Fruit fly (Drosophila melanogaster) whole organism, embryonic: Measurements from ENCODE around the gene CG16790.
A peak's percentile ranks its signal among the peaks of the same experiment; 100 is the strongest.

Experiments
- ATbp ChIP-seq: fragments of 200-800 bp; sonication (Bioruptor generic); optimal IDR thresholded peaks from 2 replicates; lab custom pipeline; 2017; ENCODE audit warnings: missing biosample characterization, mild to moderate bottlenecking, missing genetic modification characterization, missing genetic modification reagents
- Adf1 ChIP-seq: fragments of 200-800 bp; sonication (Bioruptor generic); IDR thresholded peaks from 2 replicates; pipeline ENCODE4 v1.3.6; 2022; ENCODE audit warnings: missing biosample characterization, missing genetic modification characterization
- Asciz ChIP-seq: fragments of 200-800 bp; sonication (Bioruptor generic); optimal IDR thresholded peaks from 2 replicates; lab custom pipeline; 2017; ENCODE audit warnings: missing biosample characterization, mild to moderate bottlenecking, missing genetic modification characterization, missing genetic modification reagents
- Atf6 ChIP-seq: fragments of 200-800 bp; sonication (Bioruptor generic); IDR thresholded peaks from 2 replicates; pipeline ENCODE4 v1.3.6; 2022; ENCODE audit warnings: missing biosample characterization, missing genetic modification characterization
- CG1024 ChIP-seq: fragments of 200-800 bp; sonication (Bioruptor generic); IDR thresholded peaks from 2 replicates; pipeline ENCODE4 v1.3.6; 2022; ENCODE audit warnings: missing biosample characterization, missing genetic modification characterization
- CG10366 ChIP-seq: fragments of 200-800 bp; sonication (Bioruptor generic); IDR thresholded peaks from 2 replicates; pipeline ENCODE4 v1.3.6; 2022; ENCODE audit warnings: missing biosample characterization, missing genetic modification characterization
- CG10543 ChIP-seq: fragments of 200-800 bp; sonication (Bioruptor generic); optimal IDR thresholded peaks from 3 replicates; lab custom pipeline; 2017; ENCODE audit warnings: missing biosample characterization, mild to moderate bottlenecking, missing genetic modification characterization, moderate library complexity
- CG10565 ChIP-seq: fragments of 200-800 bp; sonication (Bioruptor generic); optimal IDR thresholded peaks from 3 replicates; lab custom pipeline; 2016; ENCODE audit warnings: missing biosample characterization, mild to moderate bottlenecking, missing genetic modification characterization
- CG12155 ChIP-seq: fragments of 200-800 bp; sonication (Bioruptor generic); optimal IDR thresholded peaks from 3 replicates; lab custom pipeline; 2016; ENCODE audit warnings: missing biosample characterization, missing genetic modification characterization
- CG1233 ChIP-seq: fragments of 200-800 bp; sonication (Bioruptor generic); optimal IDR thresholded peaks from 4 replicates; lab custom pipeline; 2018; ENCODE audit warnings: missing biosample characterization, mild to moderate bottlenecking, missing genetic modification characterization
- CG12391 ChIP-seq: fragments of 200-800 bp; sonication (Bioruptor generic); optimal IDR thresholded peaks from 3 replicates; lab custom pipeline; 2018; ENCODE audit warnings: missing biosample characterization, mild to moderate bottlenecking, missing genetic modification characterization, moderate library complexity
- CG15073 ChIP-seq: fragments of 200-800 bp; sonication (Bioruptor generic); optimal IDR thresholded peaks from 2 replicates; lab custom pipeline; 2016; ENCODE audit warnings: missing biosample characterization, missing genetic modification characterization
- CG16813 ChIP-seq: fragments of 200-800 bp; sonication (Bioruptor generic); IDR thresholded peaks from 3 replicates; pipeline ENCODE4 v1.3.6; 2022; ENCODE audit warnings: missing biosample characterization, missing genetic modification characterization; ENCODE audit not compliant: partially characterized antibody
- CG17802 ChIP-seq: fragments of 200-800 bp; sonication (Bioruptor generic); optimal IDR thresholded peaks from 2 replicates; lab custom pipeline; 2018; ENCODE audit warnings: missing biosample characterization, mild to moderate bottlenecking, missing genetic modification characterization, moderate library complexity
- CG17829 ChIP-seq: fragments of 200-800 bp; optimal IDR thresholded peaks from 2 replicates; lab custom pipeline; 2019; ENCODE audit warnings: missing biosample characterization, mild to moderate bottlenecking, missing genetic modification characterization, moderate library complexity
- CG43689 ChIP-seq: fragments of 200-800 bp; sonication (Bioruptor generic); IDR thresholded peaks from 2 replicates; pipeline ENCODE4 v1.3.6; 2022; ENCODE audit warnings: missing biosample characterization, missing genetic modification characterization
- CG5180 ChIP-seq: fragments of 200-800 bp; sonication (Bioruptor generic); optimal IDR thresholded peaks from 3 replicates; lab custom pipeline; 2017; ENCODE audit warnings: missing biosample characterization, missing genetic modification characterization, mild to moderate bottlenecking, moderate library complexity, missing genetic modification reagents
- CG5245 ChIP-seq: fragments of 200-800 bp; sonication (Bioruptor generic); optimal IDR thresholded peaks from 3 replicates; lab custom pipeline; 2016; ENCODE audit warnings: missing biosample characterization, missing genetic modification characterization
- CG6683 ChIP-seq: fragments of 200-800 bp; sonication (Bioruptor generic); optimal IDR thresholded peaks from 2 replicates; lab custom pipeline; 2017; ENCODE audit warnings: missing biosample characterization, mild to moderate bottlenecking, missing genetic modification characterization, missing genetic modification reagents
- CG7271 ChIP-seq: fragments of 200-800 bp; sonication (Bioruptor generic); optimal IDR thresholded peaks from 2 replicates; lab custom pipeline; 2018; ENCODE audit warnings: missing biosample characterization, mild to moderate bottlenecking, missing genetic modification characterization, moderate library complexity
- CG8281 ChIP-seq: fragments of 200-800 bp; sonication (Bioruptor generic); optimal IDR thresholded peaks from 2 replicates; lab custom pipeline; 2018; ENCODE audit warnings: missing biosample characterization, mild to moderate bottlenecking, missing genetic modification characterization, moderate library complexity
- CG9437 ChIP-seq: fragments of 200-800 bp; sonication (Bioruptor generic); optimal IDR thresholded peaks from 2 replicates; lab custom pipeline; 2018; ENCODE audit warnings: missing biosample characterization, mild to moderate bottlenecking, missing genetic modification characterization
- CG9932 ChIP-seq: fragments of 200-800 bp; sonication (Bioruptor generic); IDR thresholded peaks from 2 replicates; pipeline ENCODE4 v1.3.6; 2022; ENCODE audit warnings: missing biosample characterization, missing genetic modification characterization
- Drgx ChIP-seq: fragments of 200-800 bp; sonication (Bioruptor generic); IDR thresholded peaks from 2 replicates; pipeline ENCODE4 v1.3.6; 2022; ENCODE audit warnings: missing biosample characterization, missing genetic modification characterization
- H2.0 ChIP-seq: fragments of 200-800 bp; sonication (Bioruptor generic); IDR thresholded peaks from 2 replicates; pipeline ENCODE4 v1.3.6; 2022; ENCODE audit warnings: missing biosample characterization, missing genetic modification characterization
- Hey ChIP-seq: fragments of 200-800 bp; sonication (Bioruptor generic); optimal IDR thresholded peaks from 3 replicates; lab custom pipeline; 2018; ENCODE audit warnings: missing biosample characterization, mild to moderate bottlenecking, missing genetic modification characterization
- Mad ChIP-seq: fragments of 200-800 bp; sonication (Bioruptor generic); optimal IDR thresholded peaks from 2 replicates; lab custom pipeline; 2016; ENCODE audit warnings: missing biosample characterization, missing genetic modification characterization
- Rfx ChIP-seq: fragments of 200-800 bp; sonication (Bioruptor generic); IDR thresholded peaks from 2 replicates; pipeline ENCODE4 v1.3.6; 2022; ENCODE audit warnings: missing biosample characterization, missing genetic modification characterization
- Rx ChIP-seq: fragments of 200-800 bp; sonication (Bioruptor generic); IDR thresholded peaks from 2 replicates; pipeline ENCODE4 v1.3.6; 2022; ENCODE audit warnings: missing biosample characterization, missing genetic modification characterization
- Six4 ChIP-seq: fragments of 200-800 bp; sonication (Bioruptor generic); optimal IDR thresholded peaks from 2 replicates; lab custom pipeline; 2016; ENCODE audit warnings: missing biosample characterization, missing genetic modification characterization
- amos ChIP-seq: fragments of 200-800 bp; sonication (Bioruptor generic); IDR thresholded peaks from 2 replicates; pipeline ENCODE4 v1.3.6; 2022; ENCODE audit warnings: missing biosample characterization, missing genetic modification characterization; ENCODE audit not compliant: partially characterized antibody
- az2 ChIP-seq: fragments of 200-800 bp; sonication (Bioruptor generic); optimal IDR thresholded peaks from 3 replicates; lab custom pipeline; 2016; ENCODE audit warnings: missing biosample characterization, missing genetic modification characterization
- bowl ChIP-seq: fragments of 200-800 bp; sonication (Bioruptor generic); IDR thresholded peaks from 2 replicates; pipeline ENCODE4 v1.3.6; 2022; ENCODE audit warnings: missing biosample characterization, missing genetic modification characterization
- fd64A ChIP-seq: fragments of 200-800 bp; sonication (Bioruptor generic); optimal IDR thresholded peaks from 3 replicates; lab custom pipeline; 2018; ENCODE audit warnings: missing biosample characterization, mild to moderate bottlenecking, missing genetic modification characterization
- ftz-f1 ChIP-seq: fragments of 200-800 bp; sonication (Bioruptor generic); optimal IDR thresholded peaks from 2 replicates; lab custom pipeline; 2016; ENCODE audit warnings: missing biosample characterization, missing genetic modification characterization
- gce ChIP-seq: fragments of 200-800 bp; sonication (Bioruptor generic); IDR thresholded peaks from 3 replicates; pipeline ENCODE4 v1.3.6; 2022; ENCODE audit warnings: missing biosample characterization, missing genetic modification characterization
- gcm ChIP-seq: fragments of 200-800 bp; sonication (Bioruptor generic); optimal IDR thresholded peaks from 2 replicates; lab custom pipeline; 2019; ENCODE audit warnings: missing biosample characterization, mild to moderate bottlenecking, missing genetic modification characterization, moderate library complexity
- ind ChIP-seq: fragments of 200-800 bp; sonication (Bioruptor generic); optimal IDR thresholded peaks from 3 replicates; lab custom pipeline; 2016; ENCODE audit warnings: missing biosample characterization, missing genetic modification characterization
- lbe ChIP-seq: fragments of 200-800 bp; sonication (Bioruptor generic); optimal IDR thresholded peaks from 2 replicates; lab custom pipeline; 2016; ENCODE audit warnings: missing biosample characterization, mild to moderate bottlenecking, missing genetic modification characterization
- lilli ChIP-seq: fragments of 200-800 bp; sonication (Bioruptor generic); optimal IDR thresholded peaks from 3 replicates; lab custom pipeline; 2016; ENCODE audit warnings: missing biosample characterization, missing genetic modification characterization
- maf-S ChIP-seq: fragments of 200-800 bp; sonication (Bioruptor generic); optimal IDR thresholded peaks from 2 replicates; lab custom pipeline; 2016; ENCODE audit warnings: missing biosample characterization, missing genetic modification characterization
- otp ChIP-seq: fragments of 200-800 bp; sonication (Bioruptor generic); IDR thresholded peaks from 3 replicates; pipeline ENCODE4, ENCODE4 v1.3.6; 2022; ENCODE audit warnings: missing biosample characterization, missing genetic modification characterization
- psq ChIP-seq: fragments of 200-800 bp; sonication (Bioruptor generic); optimal IDR thresholded peaks from 2 replicates; lab custom pipeline; 2017; ENCODE audit warnings: missing biosample characterization, missing genetic modification characterization
- rib ChIP-seq: fragments of 200-800 bp; sonication (Bioruptor generic); IDR thresholded peaks from 2 replicates; pipeline ENCODE4 v1.3.6; 2022; ENCODE audit warnings: missing biosample characterization, missing genetic modification characterization
- ro ChIP-seq: fragments of 200-800 bp; sonication (Bioruptor generic); IDR thresholded peaks from 2 replicates; pipeline ENCODE4 v1.3.6; 2022; ENCODE audit warnings: missing biosample characterization, missing genetic modification characterization
- sc ChIP-seq, 3 experiments: fragments of >200 bp in 2 of 3; fragments of 200-800 bp in 1 of 3; sonication (Bioruptor generic) in 1 of 3; optimal IDR thresholded peaks; 2 replicates in 2 of 3; 3 replicates in 1 of 3; lab custom pipeline; 2017; ENCODE audit warnings: mild to moderate bottlenecking in 1 of 3, missing biosample characterization in 1 of 3, missing genetic modification characterization in 1 of 3, missing genetic modification reagents in 1 of 3
- so ChIP-seq: fragments of 200-800 bp; sonication (Bioruptor generic); IDR thresholded peaks from 3 replicates; pipeline ENCODE4 v1.3.6; 2022; ENCODE audit warnings: missing biosample characterization, missing genetic modification characterization
- tgo ChIP-seq: fragments of 200-800 bp; sonication (Bioruptor generic); IDR thresholded peaks from 3 replicates; pipeline ENCODE4 v1.3.6; 2022; ENCODE audit warnings: missing biosample characterization, missing genetic modification characterization
- trh ChIP-seq: fragments of 200-800 bp; sonication (Bioruptor generic); optimal IDR thresholded peaks from 2 replicates; lab custom pipeline; 2016; ENCODE audit warnings: missing biosample characterization, missing genetic modification characterization
- vnd ChIP-seq: fragments of 200-800 bp; sonication (Bioruptor generic); IDR thresholded peaks from 3 replicates; pipeline ENCODE4 v1.3.6; 2022; ENCODE audit warnings: missing biosample characterization, missing genetic modification characterization; ENCODE audit not compliant: partially characterized antibody

The CG16790 gene

DNA sequence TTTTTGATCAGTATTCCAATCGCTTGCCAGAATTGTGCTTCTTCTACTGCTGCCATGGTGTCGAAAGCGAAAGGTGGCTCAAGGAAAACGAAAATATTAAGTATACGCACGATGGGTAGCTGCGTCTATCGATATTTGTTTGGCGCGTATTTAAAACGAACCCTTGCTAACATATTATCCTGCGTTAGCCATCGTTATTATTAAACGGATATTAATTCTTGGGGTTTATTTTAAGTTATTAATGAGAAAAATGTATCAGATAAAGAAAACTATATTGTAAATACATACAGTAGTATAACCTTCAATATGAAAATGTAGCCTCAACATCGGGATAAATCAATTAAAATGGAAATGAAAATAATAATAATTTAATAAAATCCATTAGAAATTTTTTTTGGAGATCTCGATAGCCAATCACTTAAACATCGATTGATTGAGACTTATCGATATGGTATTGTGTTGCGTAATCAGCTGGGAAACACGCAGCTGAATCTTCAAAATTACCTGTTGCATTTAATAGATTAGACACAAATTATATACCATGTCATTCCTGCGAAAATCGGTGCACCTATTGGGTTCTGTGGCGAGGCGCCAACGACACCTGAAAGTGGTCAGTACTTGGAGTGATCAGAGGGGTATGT, 14.6 kb downstream of the CG16790 start, which contains the start of the genes CG9386 and BckdhA (continued):
- TF ChIP-seq CG16813 (GFP tag; lab: Robert Waterston, UW) (peak; percentile 70), CG10565 (GFP tag; lab: Kevin White, UChicago) (no peak), CG6683 (GFP tag; lab: Kevin White, UChicago) (no peak), ftz-f1 (no peak), CG9437 (GFP tag; lab: Kevin White, UChicago) (peak; percentile 77), CG9932 (peak; percentile 80), CG17829 (tag; lab: Kevin White, UChicago) (peak; percentile 45), Mad (GFP tag; lab: Kevin White, UChicago) (peak; percentile 40), Rx (GFP tag; lab: Robert Waterston, UW) (no peak), CG12391 (tag; lab: Kevin White, UChicago) (peak; percentile 73), az2 (GFP tag; lab: Kevin White, UChicago) (peak; percentile 37), rib (GFP tag; lab: Robert Waterston, UW) (no peak), CG17802 (no peak), CG15073 (GFP tag; lab: Kevin White, UChicago) (no peak), maf-S (GFP tag; lab: Kevin White, UChicago) (peak; percentile 46), Hey (tag; lab: Kevin White, UChicago) (no peak), gce (GFP tag; lab: Robert Waterston, UW) (no peak), Six4 (no peak), ind (GFP tag; lab: Kevin White, UChicago) (peak; percentile 52), CG5245 (peak; percentile 0), Asciz (GFP tag; lab: Kevin White, UChicago) (no peak), lbe (GFP tag; lab: Kevin White, UChicago) (no peak), Atf6 (GFP tag; lab: Robert Waterston, UW) (no peak), CG5180 (GFP tag; lab: Kevin White, UChicago) (no peak), vnd (GFP tag; lab: Robert Waterston, UW) (peak; percentile 64), CG1233 (GFP tag; lab: Kevin White, UChicago) (no peak), ATbp (GFP tag; lab: Kevin White, UChicago) (no peak), trh (no peak), H2.0 (GFP tag; lab: Robert Waterston, UW) (no peak), bowl (no peak), ro (GFP tag; lab: Robert Waterston, UW) (no peak), gcm (no peak), Rfx (GFP tag; lab: Robert Waterston, UW) (peak; percentile 72), CG12155 (GFP tag; lab: Kevin White, UChicago) (peak; percentile 50), CG10366 (GFP tag; lab: Robert Waterston, UW) (peak; percentile 28; the same call in 1 of the 2 replicates), amos (GFP tag; lab: Robert Waterston, UW) (peak; percentile 67; the same call in 1 of the 2 replicates), sc (optimal IDR thresholded peaks at IDR 0.05; lab: Kevin White, UChicago) (no peak), sc (GFP tag; optimal IDR thresholded peaks at IDR 0.05; lab: Kevin White, UChicago) (no peak), CG8281 (tag; lab: Kevin White, UChicago) (no peak), CG43689 (GFP tag; lab: Robert Waterston, UW) (no peak), so (GFP tag; lab: Robert Waterston, UW) (no peak), Adf1 (GFP tag; lab: Robert Waterston, UW) (no peak), lilli (GFP tag; lab: Kevin White, UChicago) (peak; percentile 78), CG10543 (GFP tag; lab: Kevin White, UChicago) (peak; percentile 62), CG1024 (GFP tag; lab: Robert Waterston, UW) (no peak), CG7271 (tag; lab: Kevin White, UChicago) (no peak), otp (GFP tag; lab: Robert Waterston, UW) (0 out of 3 replicates have a peak, but pooled peaks have one; percentile 25), Drgx (GFP tag; lab: Robert Waterston, UW) (no peak), fd64A (GFP tag; lab: Kevin White, UChicago) (no peak), psq (GFP tag; lab: Kevin White, UChicago) (no peak), tgo (GFP tag; lab: Robert Waterston, UW) (peak; percentile 39; the same call in 1 of the 3 replicates)
